Worm (Caenorhabditis elegans) whole organism, L3 larva: ENCODE results near the gene flwr-1.

Experiments
- ceh-82 ChIP-seq: fragments of 150-350 bp; optimal IDR thresholded peaks from 2 replicates; lab custom pipeline; 2014; ENCODE audit warnings: missing biosample characterization, missing genetic modification characterization
- elt-2 ChIP-seq: sonication (generic microtip); optimal IDR thresholded peaks from 2 replicates; lab custom pipeline; 2016; ENCODE audit warnings: missing genetic modification reagents, mild to moderate bottlenecking, missing genetic modification characterization, missing compliant biosample characterization
- fos-1 ChIP-seq: fragments of 150-350 bp; optimal IDR thresholded peaks from 2 replicates; lab custom pipeline; 2014; ENCODE audit warnings: missing biosample characterization, missing genetic modification characterization
- pha-4 ChIP-seq: fragments of 150-350 bp; optimal IDR thresholded peaks from 2 replicates; lab custom pipeline; 2014; ENCODE audit warnings: missing biosample characterization, missing genetic modification reagents, missing genetic modification characterization
- snpc-4 ChIP-seq: fragments of 150-350 bp; optimal IDR thresholded peaks from 2 replicates; lab custom pipeline; 2014; ENCODE audit warnings: missing biosample characterization, missing genetic modification characterization
- unc-62 ChIP-seq: fragments of 150-350 bp; sonication (generic microtip); optimal IDR thresholded peaks from 4 replicates; lab custom pipeline; 2014; ENCODE audit warnings: missing biosample characterization, missing genetic modification reagents, missing genetic modification characterization
- ztf-11 ChIP-seq: fragments of 150-350 bp; optimal IDR thresholded peaks from 2 replicates; lab custom pipeline; 2014; ENCODE audit warnings: missing biosample characterization, missing genetic modification characterization
- ztf-4 ChIP-seq: fragments of 150-350 bp; optimal IDR thresholded peaks from 2 replicates; lab custom pipeline; 2014; ENCODE audit warnings: missing biosample characterization, missing genetic modification characterization

ce11 chrX:14958401-14958800 lies 11.7 kb downstream of the flwr-1 start:
- no peak for TF ChIP-seq fos-1 (tag; lab: Kevin White, UChicago)
- no peak for TF ChIP-seq ceh-82
- no peak for TF ChIP-seq elt-2 (tag; lab: Kevin White, UChicago)
- TF ChIP-seq unc-62 (GFP tag; lab: Kevin White, UChicago) = no peak
- no peak for TF ChIP-seq ztf-11 (tag; lab: Kevin White, UChicago)
- TF ChIP-seq pha-4 = no peak
- TF ChIP-seq ztf-4 (tag; lab: Kevin White, UChicago) = no peak
- no peak for TF ChIP-seq snpc-4
